Worm (Caenorhabditis elegans) whole organism, midembryonic: ENCODE measurements around the gene str-255.

Experiments
- klf-2 ChIP-seq: fragments of 200-800 bp; sonication (Bioruptor generic); conservative IDR thresholded peaks from 2 replicates; pipeline ENCODE4 v1.3.6; 2022; ENCODE audit warnings: missing genetic modification reagents, missing genetic modification characterization, missing compliant biosample characterization
- med-1 ChIP-seq: sonication (generic microtip); optimal IDR thresholded peaks from 2 replicates; lab custom pipeline; 2017; ENCODE audit warnings: missing genetic modification characterization, mild to moderate bottlenecking, missing compliant biosample characterization, antibody characterized with exemption, missing genetic modification reagents; ENCODE audit not compliant: insufficient read depth
- ref-1 ChIP-seq: fragments of 200-800 bp; sonication (Bioruptor generic); conservative IDR thresholded peaks from 2 replicates; pipeline ENCODE4 v1.3.6; 2022; ENCODE audit warnings: missing genetic modification reagents, missing genetic modification characterization, missing compliant biosample characterization
- ztf-23 ChIP-seq: fragments of 200-800 bp; sonication (Bioruptor generic); IDR thresholded peaks from 2 replicates; pipeline ENCODE4 v1.3.6; 2022; ENCODE audit warnings: missing genetic modification reagents, missing genetic modification characterization, missing compliant biosample characterization

ce11 chrV:2121910-2122362, 41.7 kb downstream of the str-255 start, which contains the start of gene F22F7.8:
- no peak for TF ChIP-seq ztf-23
- no peak for TF ChIP-seq ref-1 (GFP tag; lab: Robert Waterston, UW)
- TF ChIP-seq klf-2 (GFP tag; lab: Robert Waterston, UW), result no peak
- TF ChIP-seq med-1 (GFP tag; lab: Kevin White, UChicago), result no peak
